Worm (Caenorhabditis elegans): ENCODE measurements around the gene Y32F6A.4.

DNA sequence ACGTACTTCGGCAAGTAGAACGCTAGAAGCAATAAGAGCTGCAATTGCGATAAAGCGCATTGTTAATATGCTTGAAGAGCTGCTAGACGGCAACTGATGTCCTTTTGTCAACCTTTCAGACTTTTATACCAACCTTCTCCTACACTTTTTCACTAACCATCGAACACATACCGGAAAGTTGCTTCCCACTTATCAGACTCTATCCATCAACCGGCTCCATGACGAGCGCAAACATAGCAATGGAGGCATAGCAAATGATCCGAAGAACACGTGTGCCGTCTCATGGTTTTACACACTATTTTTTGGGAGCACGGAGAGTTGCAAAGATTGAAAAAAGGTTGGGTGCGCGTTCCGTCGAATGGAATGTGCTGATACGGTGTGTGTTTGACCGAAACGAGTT is 52.1 kb downstream of the Y32F6A.4 start, which contains the start of gene abu-1:
- TF ChIP-seq snpc-4 (tag; optimal IDR thresholded peaks at IDR 0.05) (no peak), ceh-43 (GFP tag; optimal IDR thresholded peaks at IDR 0.05) (no peak), hlh-1 (tag; optimal IDR thresholded peaks at IDR 0.05) (no peak), unc-39 (tag; optimal IDR thresholded peaks at IDR 0.05) (no peak), lsy-2 (tag; optimal IDR thresholded peaks at IDR 0.05) (no peak), ces-1 (GFP tag; optimal IDR thresholded peaks at IDR 0.05) (no peak), sptf-1 (tag; optimal IDR thresholded peaks at IDR 0.05) (no peak), nhr-2 (tag; optimal IDR thresholded peaks at IDR 0.05) (no peak), lin-13 (tag; optimal IDR thresholded peaks at IDR 0.05) (no peak), ztf-11 (tag; optimal IDR thresholded peaks at IDR 0.05) (no peak), nhr-76 (tag; optimal IDR thresholded peaks at IDR 0.05) (no peak), nhr-237 (tag; optimal IDR thresholded peaks at IDR 0.05) (no peak), lin-32 (GFP tag; optimal IDR thresholded peaks at IDR 0.05) (no peak)

All from whole organism, mixed stage, embryonic.